Worm (Caenorhabditis elegans) whole organism, late embryonic: ENCODE measurements around the gene F59E12.9.

Experiments
- F13H6.1 ChIP-seq: sonication (generic microtip); optimal IDR thresholded peaks from 2 replicates; lab custom pipeline; 2016; ENCODE audit warnings: missing genetic modification characterization, missing compliant biosample characterization
- T23F11.4 ChIP-seq: fragments of 200-800 bp; sonication (Bioruptor generic); optimal IDR thresholded peaks from 2 replicates; lab custom pipeline; 2018; ENCODE audit warnings: mild to moderate bottlenecking, missing genetic modification characterization, missing compliant biosample characterization
- Y22D7AL.16 ChIP-seq: sonication (generic microtip); optimal IDR thresholded peaks from 2 replicates; lab custom pipeline; 2016; ENCODE audit warnings: missing genetic modification characterization, missing compliant biosample characterization
- ceh-14 ChIP-seq: sonication (generic microtip); optimal IDR thresholded peaks from 2 replicates; lab custom pipeline; 2016; ENCODE audit warnings: missing genotype, missing genetic modification characterization, missing compliant biosample characterization
- ceh-30 ChIP-seq: fragments of 150-350 bp; optimal IDR thresholded peaks from 2 replicates; lab custom pipeline; 2014; ENCODE audit warnings: missing biosample characterization, missing genetic modification characterization
- ceh-31 ChIP-seq: sonication (generic microtip); optimal IDR thresholded peaks from 2 replicates; lab custom pipeline; 2016; ENCODE audit warnings: missing genetic modification characterization, missing compliant biosample characterization
- ceh-34 ChIP-seq: sonication (generic microtip); optimal IDR thresholded peaks from 2 replicates; lab custom pipeline; 2016; ENCODE audit warnings: mild to moderate bottlenecking, missing genetic modification characterization, missing compliant biosample characterization
- ceh-48 ChIP-seq: sonication (generic microtip); optimal IDR thresholded peaks from 2 replicates; lab custom pipeline; 2016; ENCODE audit warnings: missing genetic modification characterization, inconsistent platforms, missing compliant biosample characterization
- che-1 ChIP-seq: sonication (generic microtip); optimal IDR thresholded peaks from 2 replicates; lab custom pipeline; 2016; ENCODE audit warnings: mild to moderate bottlenecking, missing genetic modification characterization, missing compliant biosample characterization
- dmd-4 ChIP-seq: sonication (generic microtip); optimal IDR thresholded peaks from 2 replicates; lab custom pipeline; 2016; ENCODE audit warnings: borderline replicate concordance, missing genetic modification characterization, missing compliant biosample characterization
- dve-1 ChIP-seq: sonication (generic microtip); optimal IDR thresholded peaks from 2 replicates; lab custom pipeline; 2017; ENCODE audit warnings: antibody characterized with exemption, mild to moderate bottlenecking, missing genetic modification characterization, missing compliant biosample characterization
- elt-4 ChIP-seq: sonication (generic microtip); optimal IDR thresholded peaks from 2 replicates; lab custom pipeline; 2016; ENCODE audit warnings: missing genetic modification characterization, missing compliant biosample characterization
- eyg-1 ChIP-seq: sonication (generic microtip); optimal IDR thresholded peaks from 2 replicates; lab custom pipeline; 2016; ENCODE audit warnings: missing genotype, missing genetic modification characterization, missing compliant biosample characterization
- fax-1 ChIP-seq: sonication (generic microtip); optimal IDR thresholded peaks from 2 replicates; lab custom pipeline; 2016; ENCODE audit warnings: missing genotype, missing genetic modification characterization, missing compliant biosample characterization
- fkh-10 ChIP-seq: fragments of 150-350 bp; optimal IDR thresholded peaks from 2 replicates; lab custom pipeline; 2014; ENCODE audit warnings: missing biosample characterization, missing genetic modification reagents, missing genetic modification characterization
- hlh-13 ChIP-seq: fragments of 200-800 bp; sonication (Bioruptor generic); optimal IDR thresholded peaks from 2 replicates; lab custom pipeline; 2018; ENCODE audit warnings: mild to moderate bottlenecking, missing genetic modification characterization, missing compliant biosample characterization
- hlh-30 ChIP-seq: sonication (generic microtip); optimal IDR thresholded peaks from 2 replicates; lab custom pipeline; 2017; ENCODE audit warnings: antibody characterized with exemption, missing genetic modification characterization, missing compliant biosample characterization; ENCODE audit not compliant: insufficient read depth
- hlh-6 ChIP-seq: sonication (generic microtip); optimal IDR thresholded peaks from 2 replicates; lab custom pipeline; 2016; ENCODE audit warnings: missing genotype, missing genetic modification characterization, missing compliant biosample characterization
- hlh-8 ChIP-seq: sonication (generic microtip); optimal IDR thresholded peaks from 2 replicates; lab custom pipeline; 2016; ENCODE audit warnings: missing genotype, missing genetic modification characterization, missing compliant biosample characterization
- mec-3 ChIP-seq: sonication (generic microtip); optimal IDR thresholded peaks from 2 replicates; lab custom pipeline; 2016; ENCODE audit warnings: borderline replicate concordance, missing genetic modification characterization, missing compliant biosample characterization
- nfya-1 ChIP-seq: sonication (generic microtip); optimal IDR thresholded peaks from 2 replicates; lab custom pipeline; 2017; ENCODE audit warnings: missing genetic modification characterization, mild to moderate bottlenecking, missing compliant biosample characterization, antibody characterized with exemption, moderate library complexity
- nhr-232 ChIP-seq: sonication (generic microtip); optimal IDR thresholded peaks from 2 replicates; lab custom pipeline; 2016; ENCODE audit warnings: missing genetic modification characterization, missing compliant biosample characterization
- npax-4 ChIP-seq: sonication (generic microtip); optimal IDR thresholded peaks from 2 replicates; lab custom pipeline; 2016; ENCODE audit warnings: missing genetic modification characterization, missing compliant biosample characterization
- pat-9 ChIP-seq: fragments of 200-800 bp; sonication (Bioruptor generic); optimal IDR thresholded peaks from 2 replicates; lab custom pipeline; 2018; ENCODE audit warnings: mild to moderate bottlenecking, missing genetic modification characterization, moderate library complexity, missing compliant biosample characterization
- pha-4 ChIP-seq: fragments of 150-350 bp; optimal IDR thresholded peaks from 2 replicates; lab custom pipeline; 2018; ENCODE audit warnings: missing biosample characterization, missing genetic modification reagents, missing genetic modification characterization
- pqm-1 ChIP-seq: sonication (generic microtip); optimal IDR thresholded peaks from 2 replicates; lab custom pipeline; 2016; ENCODE audit warnings: missing genetic modification characterization, missing compliant biosample characterization
- pros-1 ChIP-seq: fragments of 150-350 bp; optimal IDR thresholded peaks from 2 replicates; lab custom pipeline; 2014; ENCODE audit warnings: missing biosample characterization, missing genetic modification reagents, missing genetic modification characterization
- rnt-1 ChIP-seq: sonication (generic microtip); optimal IDR thresholded peaks from 2 replicates; lab custom pipeline; 2016; ENCODE audit warnings: missing genetic modification characterization, missing compliant biosample characterization
- sdc-2 ChIP-seq: sonication (generic microtip); optimal IDR thresholded peaks from 2 replicates; lab custom pipeline; 2016; ENCODE audit warnings: missing genotype, missing genetic modification characterization, missing compliant biosample characterization
- sox-2 ChIP-seq: fragments of 200-800 bp; sonication (Bioruptor generic); IDR thresholded peaks from 2 replicates; pipeline ENCODE4 v1.3.6; 2022; ENCODE audit warnings: missing genetic modification reagents, missing genetic modification characterization, missing compliant biosample characterization
- syd-9 ChIP-seq: sonication (generic microtip); optimal IDR thresholded peaks from 2 replicates; lab custom pipeline; 2016; ENCODE audit warnings: mild to moderate bottlenecking, missing genetic modification characterization, moderate library complexity, missing compliant biosample characterization
- tbx-2 ChIP-seq: sonication (generic microtip); optimal IDR thresholded peaks from 2 replicates; lab custom pipeline; 2016; ENCODE audit warnings: missing genetic modification characterization, missing compliant biosample characterization
- tbx-7 ChIP-seq: sonication (generic microtip); optimal IDR thresholded peaks from 2 replicates; lab custom pipeline; 2016; ENCODE audit warnings: missing genotype, missing genetic modification characterization, missing compliant biosample characterization
- ttx-3 ChIP-seq: sonication (generic microtip); optimal IDR thresholded peaks from 2 replicates; lab custom pipeline; 2016; ENCODE audit warnings: missing genetic modification reagents, missing genetic modification characterization, missing compliant biosample characterization
- unc-3 ChIP-seq, 2 experiments: fragments of 200-800 bp in 1 of 2; sonication (Bioruptor generic) in 1 of 2; sonication (generic microtip) in 1 of 2; conservative IDR thresholded peaks in 1 of 2; optimal IDR thresholded peaks in 1 of 2; 2 replicates each; pipeline versions ENCODE4 v1.3.6 to Lab custom; 2016 to 2022; ENCODE audit warnings: missing compliant biosample characterization in 2 of 2, missing genetic modification characterization in 2 of 2, missing genetic modification reagents in 1 of 2
- unc-42 ChIP-seq: sonication (generic microtip); optimal IDR thresholded peaks from 2 replicates; lab custom pipeline; 2016; ENCODE audit warnings: missing genotype, missing genetic modification characterization, missing compliant biosample characterization
- ztf-16 ChIP-seq: sonication (generic microtip); optimal IDR thresholded peaks from 2 replicates; lab custom pipeline; 2017; ENCODE audit warnings: missing genetic modification characterization, missing compliant biosample characterization

Gene F59E12.9

ce11 chrII:5660736-5661734, 14.2 kb upstream of the F59E12.9 start, which contains the start of the genes ift-43 and mdt-26 (continued):
- TF ChIP-seq unc-42 = peak; percentile 58
- peak; percentile 41 for TF ChIP-seq sdc-2
- TF ChIP-seq F13H6.1 (tag; lab: Kevin White, UChicago) = no peak
- no peak for TF ChIP-seq mec-3 (tag; lab: Kevin White, UChicago)
- no peak for TF ChIP-seq elt-4 (tag; lab: Kevin White, UChicago)
- peak; percentile 55 for TF ChIP-seq pros-1 (tag; lab: Kevin White, UChicago)
- TF ChIP-seq fax-1 (tag; lab: Kevin White, UChicago) = no peak
- TF ChIP-seq ttx-3 (tag; lab: Kevin White, UChicago) = peak; percentile 16
- no peak for TF ChIP-seq T23F11.4 (GFP tag; lab: Kevin White, UChicago)
- no peak for TF ChIP-seq hlh-8 (tag; lab: Kevin White, UChicago)
- peak; percentile 14 for TF ChIP-seq che-1
- TF ChIP-seq unc-3 (GFP tag; conservative IDR thresholded peaks at IDR 0.05; lab: Robert Waterston, UW) = 0 out of 2 replicates have a peak, but pooled peaks have one; percentile 28
- TF ChIP-seq unc-3 (tag; optimal IDR thresholded peaks at IDR 0.05; lab: Kevin White, UChicago) = no peak
- no peak for TF ChIP-seq pha-4 (tag; lab: Kevin White, UChicago)
- TF ChIP-seq hlh-6 (tag; lab: Kevin White, UChicago) = no peak
- TF ChIP-seq npax-4 (tag; lab: Kevin White, UChicago) = no peak
- peak; percentile 14 for TF ChIP-seq pat-9
- TF ChIP-seq hlh-30 = peak; percentile 52
- TF ChIP-seq sox-2 (GFP tag; lab: Robert Waterston, UW) = peak; percentile 17; the same call in 1 of the 2 replicates
- TF ChIP-seq syd-9 = peak; percentile 18
- no peak for TF ChIP-seq eyg-1 (tag; lab: Kevin White, UChicago)
- TF ChIP-seq nhr-232 (tag; lab: Kevin White, UChicago) = peak; percentile 17
- peak; percentile 57 for TF ChIP-seq rnt-1 (tag; lab: Kevin White, UChicago)
- no peak for TF ChIP-seq pqm-1
- peak; percentile 51 for TF ChIP-seq ceh-48
- no peak for TF ChIP-seq dmd-4 (tag; lab: Kevin White, UChicago)
- peak; percentile 100 for TF ChIP-seq nfya-1 (tag; lab: Kevin White, UChicago)
- peak; percentile 11 for TF ChIP-seq ceh-14 (tag; lab: Kevin White, UChicago)
- TF ChIP-seq Y22D7AL.16 (tag; lab: Kevin White, UChicago) = no peak

ce11 chrII:5660155-5660554, 13.3 kb upstream of the F59E12.9 start:
- TF ChIP-seq nhr-232 (tag; lab: Kevin White, UChicago) (no peak), elt-4 (tag; lab: Kevin White, UChicago) (no peak), dve-1 (no peak), fkh-10 (GFP tag; lab: Kevin White, UChicago) (no peak), unc-42 (no peak), tbx-2 (no peak), hlh-8 (tag; lab: Kevin White, UChicago) (no peak), ztf-16 (tag; lab: Kevin White, UChicago) (no peak), ceh-34 (no peak), syd-9 (no peak), ceh-31 (no peak), F13H6.1 (tag; lab: Kevin White, UChicago) (no peak), pqm-1 (no peak), tbx-7 (tag; lab: Kevin White, UChicago) (no peak), pat-9 (no peak), ceh-30 (tag; lab: Kevin White, UChicago) (no peak), hlh-13 (GFP tag; lab: Kevin White, UChicago) (no peak)
